Fruit fly (Drosophila melanogaster) whole organism, prepupa: ENCODE measurements around the gene glo.

Source experiments
- Blimp-1 ChIP-seq: fragments of 200-800 bp; sonication (Bioruptor generic); optimal IDR thresholded peaks from 3 replicates; lab custom pipeline; 2017; ENCODE audit warnings: missing biosample characterization, missing genetic modification characterization, mild to moderate bottlenecking, moderate library complexity, missing genetic modification reagents
- CG10631 ChIP-seq: fragments of 200-800 bp; sonication (Bioruptor generic); optimal IDR thresholded peaks from 2 replicates; lab custom pipeline; 2016; ENCODE audit warnings: missing biosample characterization, missing genetic modification characterization
- CG10669 ChIP-seq: fragments of 200-800 bp; sonication (Bioruptor generic); optimal IDR thresholded peaks from 3 replicates; lab custom pipeline; 2018; ENCODE audit warnings: missing biosample characterization, mild to moderate bottlenecking, missing genetic modification characterization, moderate library complexity
- CG1621 ChIP-seq: fragments of 200-800 bp; sonication (Bioruptor generic); optimal IDR thresholded peaks from 3 replicates; lab custom pipeline; 2018; ENCODE audit warnings: missing biosample characterization, mild to moderate bottlenecking, missing genetic modification characterization
- CG16779 ChIP-seq: fragments of 200-800 bp; sonication (Bioruptor generic); optimal IDR thresholded peaks from 3 replicates; lab custom pipeline; 2017; ENCODE audit warnings: missing biosample characterization, mild to moderate bottlenecking, missing genetic modification characterization
- CG31627 ChIP-seq: fragments of 200-800 bp; sonication (Bioruptor generic); optimal IDR thresholded peaks from 3 replicates; lab custom pipeline; 2016; ENCODE audit warnings: missing biosample characterization, missing genetic modification characterization
- CG4318 ChIP-seq: fragments of 200-800 bp; sonication (Bioruptor generic); optimal IDR thresholded peaks from 3 replicates; lab custom pipeline; 2017; ENCODE audit warnings: missing biosample characterization, mild to moderate bottlenecking, missing genetic modification characterization
- CG6163 ChIP-seq: fragments of 200-800 bp; sonication (Bioruptor generic); IDR thresholded peaks from 3 replicates; pipeline ENCODE4 v1.3.6; 2022; ENCODE audit warnings: missing biosample characterization, missing genetic modification characterization
- CG6792 ChIP-seq: fragments of 200-800 bp; sonication (Bioruptor generic); optimal IDR thresholded peaks from 3 replicates; lab custom pipeline; 2016; ENCODE audit warnings: missing biosample characterization, missing genetic modification characterization
- CG6808 ChIP-seq: fragments of 200-800 bp; sonication (Bioruptor generic); optimal IDR thresholded peaks from 3 replicates; lab custom pipeline; 2017; ENCODE audit warnings: missing biosample characterization, missing genetic modification characterization, mild to moderate bottlenecking, moderate library complexity, missing genetic modification reagents
- CG6854 ChIP-seq: fragments of 200-800 bp; sonication (Bioruptor generic); optimal IDR thresholded peaks from 2 replicates; lab custom pipeline; 2017; ENCODE audit warnings: missing biosample characterization, mild to moderate bottlenecking, missing genetic modification characterization
- CG8119 ChIP-seq: fragments of 200-800 bp; sonication (Bioruptor generic); IDR thresholded peaks from 3 replicates; pipeline ENCODE4 v1.3.6; 2022; ENCODE audit warnings: missing biosample characterization, missing genetic modification characterization
- CG8632 ChIP-seq: fragments of 200-800 bp; sonication (Bioruptor generic); optimal IDR thresholded peaks from 3 replicates; lab custom pipeline; 2016; ENCODE audit warnings: missing biosample characterization, missing genetic modification characterization
- CG9139 ChIP-seq: fragments of 200-800 bp; sonication (Bioruptor generic); optimal IDR thresholded peaks from 3 replicates; lab custom pipeline; 2017; ENCODE audit warnings: missing biosample characterization, mild to moderate bottlenecking, missing genetic modification characterization
- Eip78C ChIP-seq: fragments of 200-800 bp; sonication (Bioruptor generic); peaks from one replicate; lab custom pipeline; 2016; ENCODE audit warnings: missing biosample characterization, missing genetic modification characterization
- Ets21C ChIP-seq: fragments of 200-800 bp; sonication (Bioruptor generic); optimal IDR thresholded peaks from 3 replicates; lab custom pipeline; 2016; ENCODE audit warnings: missing biosample characterization, missing genetic modification characterization
- Ets96B ChIP-seq: fragments of 200-800 bp; optimal IDR thresholded peaks from 2 replicates; lab custom pipeline; 2019; ENCODE audit warnings: missing biosample characterization, mild to moderate bottlenecking, missing genetic modification characterization, moderate library complexity
- Gug ChIP-seq: fragments of 200-800 bp; sonication (Bioruptor generic); IDR thresholded peaks from 2 replicates; pipeline ENCODE4 v1.3.6; 2022; ENCODE audit warnings: missing biosample characterization, missing genetic modification characterization
- Hr38 ChIP-seq: sonication (Bioruptor generic); optimal IDR thresholded peaks from 2 replicates; lab custom pipeline; 2016; ENCODE audit warnings: missing biosample characterization, missing genetic modification characterization
- Hr4 ChIP-seq: fragments of 200-800 bp; sonication (Bioruptor generic); optimal IDR thresholded peaks from 3 replicates; lab custom pipeline; 2016; ENCODE audit warnings: missing biosample characterization, missing genetic modification characterization
- OdsH ChIP-seq: fragments of 200-800 bp; sonication (Bioruptor generic); optimal IDR thresholded peaks from 3 replicates; lab custom pipeline; 2016; ENCODE audit warnings: missing biosample characterization, missing genetic modification characterization
- Smox ChIP-seq: fragments of 200-800 bp; sonication (Bioruptor generic); optimal IDR thresholded peaks from 3 replicates; lab custom pipeline; 2016; ENCODE audit warnings: missing biosample characterization, missing genetic modification characterization
- Sox102F ChIP-seq: fragments of 200-800 bp; sonication (Bioruptor generic); optimal IDR thresholded peaks from 2 replicates; lab custom pipeline; 2016; ENCODE audit warnings: missing biosample characterization, mild to moderate bottlenecking, missing genetic modification characterization
- Sox14 ChIP-seq: fragments of 200-800 bp; sonication (Bioruptor generic); optimal IDR thresholded peaks from 3 replicates; lab custom pipeline; 2016; ENCODE audit warnings: missing biosample characterization, missing genetic modification characterization
- Sox15 ChIP-seq: fragments of 200-800 bp; sonication (Bioruptor generic); optimal IDR thresholded peaks from 3 replicates; lab custom pipeline; 2016; ENCODE audit warnings: missing biosample characterization, missing genetic modification characterization
- acj6 ChIP-seq: fragments of 200-800 bp; sonication (Bioruptor generic); optimal IDR thresholded peaks from 3 replicates; lab custom pipeline; 2016; ENCODE audit warnings: missing biosample characterization, missing genetic modification characterization
- cyc ChIP-seq: fragments of 200-800 bp; sonication (Bioruptor generic); optimal IDR thresholded peaks from 3 replicates; lab custom pipeline; 2016; ENCODE audit warnings: missing biosample characterization, missing genetic modification characterization
- dac ChIP-seq: fragments of 200-800 bp; sonication (Bioruptor generic); optimal IDR thresholded peaks from 2 replicates; lab custom pipeline; 2017; ENCODE audit warnings: missing biosample characterization, mild to moderate bottlenecking, missing genetic modification characterization
- dsx ChIP-seq: fragments of 200-800 bp; optimal IDR thresholded peaks from 3 replicates; lab custom pipeline; 2019; ENCODE audit warnings: missing biosample characterization, mild to moderate bottlenecking, missing genetic modification characterization, moderate library complexity; ENCODE audit not compliant: poor library complexity, severe bottlenecking
- eg ChIP-seq: fragments of 200-800 bp; sonication (Bioruptor generic); IDR thresholded peaks from 3 replicates; pipeline ENCODE4 v1.3.6; 2022; ENCODE audit warnings: missing biosample characterization, missing genetic modification characterization
- fd59A ChIP-seq: fragments of 200-800 bp; sonication (Bioruptor generic); optimal IDR thresholded peaks from 2 replicates; lab custom pipeline; 2017; ENCODE audit warnings: missing biosample characterization, mild to moderate bottlenecking, missing genetic modification characterization, missing genetic modification reagents
- fd85E ChIP-seq: fragments of 200-800 bp; sonication (Bioruptor generic); optimal IDR thresholded peaks from 3 replicates; lab custom pipeline; 2016; ENCODE audit warnings: missing biosample characterization, missing genetic modification characterization
- fkh ChIP-seq: fragments of 200-800 bp; sonication (Bioruptor generic); optimal IDR thresholded peaks from 3 replicates; lab custom pipeline; 2017; ENCODE audit warnings: missing biosample characterization, mild to moderate bottlenecking, missing genetic modification characterization, moderate library complexity
- net ChIP-seq: fragments of 200-800 bp; sonication (Bioruptor generic); optimal IDR thresholded peaks from 3 replicates; lab custom pipeline; 2016; ENCODE audit warnings: missing biosample characterization, missing genetic modification characterization
- salr ChIP-seq, 2 experiments: fragments of 200-800 bp; sonication (Bioruptor generic); optimal IDR thresholded peaks; 3 replicates each; lab custom pipeline; 2016 to 2018; ENCODE audit warnings: missing biosample characterization in 2 of 2, missing genetic modification characterization in 2 of 2, mild to moderate bottlenecking in 1 of 2
- spab ChIP-seq: fragments of 200-800 bp; sonication (Bioruptor generic); optimal IDR thresholded peaks from 2 replicates; lab custom pipeline; 2017; ENCODE audit warnings: missing biosample characterization, mild to moderate bottlenecking, missing genetic modification characterization, missing genetic modification reagents
- ss ChIP-seq, 2 experiments: fragments of 200-800 bp; sonication (Bioruptor generic); optimal IDR thresholded peaks; 2 replicates in 1 of 2; 3 replicates in 1 of 2; lab custom pipeline; 2017 to 2018; ENCODE audit warnings: mild to moderate bottlenecking in 2 of 2, missing biosample characterization in 2 of 2, missing genetic modification characterization in 2 of 2, moderate library complexity in 1 of 2
- vri ChIP-seq: fragments of 200-800 bp; sonication (Bioruptor generic); optimal IDR thresholded peaks from 3 replicates; lab custom pipeline; 2016; ENCODE audit warnings: missing biosample characterization, mild to moderate bottlenecking, missing genetic modification characterization

Gene glo

DNA sequence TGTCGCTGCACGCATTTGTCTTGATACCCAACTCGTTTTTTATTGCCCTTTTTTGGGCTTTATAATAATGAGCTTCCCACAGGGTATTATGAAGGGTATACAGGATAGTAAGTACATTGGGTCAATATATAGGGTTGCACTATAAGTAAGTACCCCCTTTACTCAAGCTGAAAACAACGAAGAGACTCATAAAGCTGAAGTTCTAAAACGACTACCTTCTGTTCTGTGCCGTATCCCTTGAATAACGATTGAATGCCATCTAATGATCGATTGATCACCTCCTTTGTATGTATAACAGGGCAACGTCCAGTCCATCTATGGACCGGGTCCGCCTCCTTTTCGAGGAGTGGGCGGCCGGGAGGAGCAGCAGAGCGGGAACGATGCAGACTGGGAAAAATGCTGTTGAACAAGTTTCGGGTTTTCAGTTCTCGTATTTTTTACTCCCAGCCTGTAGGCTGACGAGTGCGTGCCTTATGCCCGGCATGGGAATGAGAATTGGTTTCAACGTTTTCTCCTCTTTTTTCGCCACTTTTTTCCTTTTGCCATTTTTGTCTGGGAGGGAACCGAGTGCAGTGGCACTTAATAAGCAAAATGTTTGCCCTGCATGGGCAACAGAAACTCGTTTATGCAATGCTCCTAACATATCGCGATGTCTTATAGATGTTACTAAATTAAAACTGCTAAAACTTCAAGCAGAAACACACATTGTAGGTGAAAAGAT, 40.5 kb upstream of the glo start (continued):
- TF ChIP-seq Sox102F = peak; percentile 17
- peak in 1 of 2 experiments; percentile 28 for TF ChIP-seq salr (GFP tag; optimal IDR thresholded peaks at IDR 0.05; lab: Kevin White, UChicago)
- peak; percentile 34 for TF ChIP-seq Sox15
- TF ChIP-seq CG4318 (GFP tag; lab: Kevin White, UChicago) = no peak
- peak; percentile 45 for TF ChIP-seq CG10631 (GFP tag; lab: Kevin White, UChicago)
- TF ChIP-seq Hr4 (GFP tag; lab: Kevin White, UChicago) = no peak
- TF ChIP-seq Eip78C = peak; percentile 90
- peak; percentile 7 for TF ChIP-seq CG10669 (GFP tag; lab: Kevin White, UChicago)
- no peak for TF ChIP-seq Hr38 (GFP tag; lab: Kevin White, UChicago)
- TF ChIP-seq acj6 (GFP tag; lab: Kevin White, UChicago) = peak; percentile 52
- TF ChIP-seq OdsH = peak; percentile 30
- no peak for TF ChIP-seq fd85E (GFP tag; lab: Kevin White, UChicago)
- TF ChIP-seq CG16779 (tag; lab: Kevin White, UChicago) = peak; percentile 6
- TF ChIP-seq CG31627 (GFP tag; lab: Kevin White, UChicago) = peak; percentile 62
- TF ChIP-seq Gug = no peak
- TF ChIP-seq Ets21C (GFP tag; lab: Kevin White, UChicago) = peak; percentile 34
- TF ChIP-seq dac (GFP tag; lab: Kevin White, UChicago) = no peak

- TF ChIP-seq eg (GFP tag; lab: Robert Waterston, UW) (peak; percentile 39; the same call in 1 of the 3 replicates), CG6792 (GFP tag; lab: Kevin White, UChicago) (no peak), acj6 (GFP tag; lab: Kevin White, UChicago) (no peak), CG1621 (tag; lab: Kevin White, UChicago) (peak; percentile 67), net (GFP tag; lab: Kevin White, UChicago) (peak; percentile 9), Sox14 (GFP tag; lab: Kevin White, UChicago) (no peak), spab (GFP tag; lab: Kevin White, UChicago) (peak; percentile 45), Sox15 (no peak), cyc (no peak), CG6163 (GFP tag; lab: Robert Waterston, UW) (peak; percentile 82), OdsH (no peak), CG8119 (GFP tag; lab: Robert Waterston, UW) (0 out of 3 replicates have a peak, but pooled peaks have one; percentile 34), Smox (GFP tag; lab: Kevin White, UChicago) (no peak), CG9139 (GFP tag; lab: Kevin White, UChicago) (peak; percentile 73), vri (GFP tag; lab: Kevin White, UChicago) (no peak), fkh (GFP tag; lab: Kevin White, UChicago) (no peak), CG6854 (GFP tag; lab: Kevin White, UChicago) (peak; percentile 40), fd59A (GFP tag; lab: Kevin White, UChicago) (no peak), Eip78C (no peak), dsx (GFP tag; lab: Kevin White, UChicago) (peak; percentile 90), CG6808 (peak; percentile 60), Ets96B (peak; percentile 37), ss (GFP tag; optimal IDR thresholded peaks at IDR 0.05; lab: Kevin White, UChicago) (peak; percentile 79 to 80), CG8632 (GFP tag; lab: Kevin White, UChicago) (no peak), Hr38 (GFP tag; lab: Kevin White, UChicago) (no peak), Sox102F (peak; percentile 27)
These were observed 39.9 kb upstream of the glo start for dm6 chr3R:11859103-11859502.

dm6 chr3R:11856295-11856694, 37.1 kb upstream of the glo start:
- TF ChIP-seq Blimp-1 (GFP tag; lab: Kevin White, UChicago) (peak; percentile 58), Eip78C (peak; percentile 41), dac (GFP tag; lab: Kevin White, UChicago) (no peak), Gug (no peak), CG6163 (GFP tag; lab: Robert Waterston, UW) (0 out of 3 replicates have a peak, but pooled peaks have one; percentile 13)
- TF ChIP-seq, all 60 proteins: peak for 3
